Worm (Caenorhabditis elegans) whole organism, young adult: ENCODE data around the gene F18E9.3.

ENCODE experiments used
- C17E4.6 ChIP-seq: fragments of 200-800 bp; sonication (Bioruptor generic); IDR thresholded peaks from 2 replicates; pipeline ENCODE4 v1.3.6; 2022; ENCODE audit warnings: missing genetic modification reagents, missing genetic modification characterization, missing compliant biosample characterization
- F33H1.4 ChIP-seq: fragments of 200-800 bp; sonication (Bioruptor generic); IDR thresholded peaks from 2 replicates; pipeline ENCODE4 v1.3.6; 2022; ENCODE audit warnings: missing genetic modification reagents, missing genetic modification characterization, missing compliant biosample characterization
- Y67H2A.10 ChIP-seq: fragments of 200-800 bp; sonication (Bioruptor generic); conservative IDR thresholded peaks from 2 replicates; pipeline ENCODE4 v1.3.6; 2022; ENCODE audit warnings: missing genetic modification reagents, missing genetic modification characterization, missing compliant biosample characterization
- akir-1 ChIP-seq: fragments of 200-800 bp; sonication (Bioruptor generic); optimal IDR thresholded peaks from 2 replicates; lab custom pipeline; 2018; ENCODE audit warnings: mild to moderate bottlenecking, missing genetic modification characterization, moderate library complexity, missing compliant biosample characterization
- ceh-91 ChIP-seq: fragments of 200-800 bp; sonication (Bioruptor generic); IDR thresholded peaks from 2 replicates; pipeline ENCODE4 v1.3.6; 2022; ENCODE audit warnings: missing genetic modification reagents, missing genetic modification characterization, missing compliant biosample characterization
- dpl-1 ChIP-seq: fragments of 150-350 bp; optimal IDR thresholded peaks from 2 replicates; lab custom pipeline; 2014; ENCODE audit warnings: missing biosample characterization, missing genetic modification reagents, missing genetic modification characterization
- egl-18 ChIP-seq: fragments of 200-800 bp; sonication (Bioruptor generic); IDR thresholded peaks from 2 replicates; pipeline ENCODE4 v1.3.6; 2022; ENCODE audit warnings: missing genetic modification reagents, missing genetic modification characterization, missing compliant biosample characterization
- egl-44 ChIP-seq: fragments of 200-800 bp; sonication (Bioruptor generic); IDR thresholded peaks from 2 replicates; pipeline ENCODE4 v1.3.6; 2022; ENCODE audit warnings: missing genetic modification reagents, missing genetic modification characterization, missing compliant biosample characterization
- him-1 ChIP-seq: sonication (generic microtip); optimal IDR thresholded peaks from 2 replicates; lab custom pipeline; 2016; ENCODE audit warnings: missing genotype, missing genetic modification reagents, missing genetic modification characterization, missing compliant biosample characterization
- unc-62 ChIP-seq: fragments of 150-350 bp; optimal IDR thresholded peaks from 2 replicates; lab custom pipeline; 2014; ENCODE audit warnings: missing biosample characterization, missing genetic modification reagents, missing genetic modification characterization
- zim-3 ChIP-seq: sonication (generic microtip); optimal IDR thresholded peaks from 2 replicates; lab custom pipeline; 2017; ENCODE audit warnings: mild to moderate bottlenecking, missing genetic modification characterization, moderate library complexity, missing compliant biosample characterization

DNA sequence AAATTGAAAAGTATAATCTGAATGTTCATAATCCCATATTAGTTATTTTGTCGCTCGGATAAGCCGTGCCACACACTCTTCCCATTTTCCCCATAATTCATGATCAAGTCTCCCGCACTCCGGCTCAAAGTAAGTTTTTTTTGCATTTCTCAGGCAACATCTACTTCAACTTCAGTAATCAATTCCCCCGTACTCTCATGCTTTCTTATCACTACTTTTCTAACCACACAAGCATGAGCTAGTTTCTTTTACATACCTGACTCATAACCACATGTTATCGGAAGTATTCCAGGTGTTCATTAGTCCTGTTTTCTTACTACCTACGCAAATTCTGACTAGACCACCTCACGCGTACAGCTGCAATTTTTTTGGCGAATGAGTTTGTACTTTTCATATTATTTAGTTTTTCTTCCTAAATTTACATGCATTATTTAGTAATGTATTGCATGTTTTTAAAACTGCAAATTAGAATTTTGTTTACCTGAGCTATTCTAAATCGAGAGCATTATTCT lies 19.4 kb upstream of the F18E9.3 start:
- TF ChIP-seq akir-1 (GFP tag; lab: Kevin White, UChicago) (no peak), Y67H2A.10 (GFP tag; lab: Robert Waterston, UW) (no peak), dpl-1 (no peak), him-1 (no peak), ceh-91 (GFP tag; lab: Robert Waterston, UW) (no peak), egl-44 (GFP tag; lab: Robert Waterston, UW) (no peak), egl-18 (GFP tag; lab: Robert Waterston, UW) (no peak), unc-62 (GFP tag; lab: Kevin White, UChicago) (no peak), zim-3 (tag; lab: Kevin White, UChicago) (no peak), C17E4.6 (GFP tag; lab: Robert Waterston, UW) (no peak), F33H1.4 (GFP tag; lab: Robert Waterston, UW) (no peak)
